Fruit fly (Drosophila melanogaster) whole organism, embryonic: ENCODE measurements around the gene Wsck.

ENCODE experiments used
- Ada2b ChIP-seq: fragments of 200-800 bp; sonication (Bioruptor generic); IDR thresholded peaks from 2 replicates; pipeline ENCODE4 v1.3.6; 2022; ENCODE audit warnings: missing biosample characterization, missing genetic modification characterization
- Blimp-1 ChIP-seq: fragments of 200-800 bp; sonication (Bioruptor generic); optimal IDR thresholded peaks from 3 replicates; lab custom pipeline; 2018; ENCODE audit warnings: missing biosample characterization, missing genetic modification characterization, mild to moderate bottlenecking, moderate library complexity, missing genetic modification reagents
- BtbVII ChIP-seq: fragments of 200-800 bp; sonication (Bioruptor generic); optimal IDR thresholded peaks from 3 replicates; lab custom pipeline; 2017; ENCODE audit warnings: missing biosample characterization, mild to moderate bottlenecking, missing genetic modification characterization
- CG10209 ChIP-seq: fragments of 200-800 bp; sonication (Bioruptor generic); optimal IDR thresholded peaks from 3 replicates; lab custom pipeline; 2017; ENCODE audit warnings: missing biosample characterization, mild to moderate bottlenecking, missing genetic modification characterization, missing genetic modification reagents
- CG10979 ChIP-seq: fragments of 200-800 bp; sonication (Bioruptor generic); optimal IDR thresholded peaks from 2 replicates; lab custom pipeline; 2018; ENCODE audit warnings: missing biosample characterization, mild to moderate bottlenecking, missing genetic modification characterization, moderate library complexity
- CG11085 ChIP-seq: fragments of 200-800 bp; sonication (Bioruptor generic); IDR thresholded peaks from 2 replicates; pipeline ENCODE4 v1.3.6; 2022; ENCODE audit warnings: missing biosample characterization, missing genetic modification characterization
- CG12104 ChIP-seq: fragments of 200-800 bp; sonication (Bioruptor generic); optimal IDR thresholded peaks from 3 replicates; lab custom pipeline; 2016; ENCODE audit warnings: missing biosample characterization, missing genetic modification characterization
- CG1529 ChIP-seq: fragments of 200-800 bp; sonication (Bioruptor generic); optimal IDR thresholded peaks from 3 replicates; lab custom pipeline; 2018; ENCODE audit warnings: missing biosample characterization, missing genetic modification characterization
- CG15601 ChIP-seq: fragments of 200-800 bp; sonication (Bioruptor generic); optimal IDR thresholded peaks from 3 replicates; lab custom pipeline; 2019; ENCODE audit warnings: missing biosample characterization, mild to moderate bottlenecking, missing genetic modification characterization, moderate library complexity
- CG16779 ChIP-seq: fragments of 200-800 bp; sonication (Bioruptor generic); IDR thresholded peaks from 2 replicates; pipeline ENCODE4 v1.3.6; 2022; ENCODE audit warnings: missing biosample characterization, missing genetic modification characterization
- CG16815 ChIP-seq: fragments of 200-800 bp; sonication (Bioruptor generic); optimal IDR thresholded peaks from 3 replicates; lab custom pipeline; 2017; ENCODE audit warnings: missing biosample characterization, mild to moderate bottlenecking, missing genetic modification characterization
- CG17328 ChIP-seq: fragments of 200-800 bp; sonication (Bioruptor generic); IDR thresholded peaks from 2 replicates; pipeline ENCODE4 v1.3.6; 2022; ENCODE audit warnings: missing biosample characterization, missing genetic modification characterization
- CG17359 ChIP-seq: fragments of 200-800 bp; sonication (Bioruptor generic); optimal IDR thresholded peaks from 3 replicates; lab custom pipeline; 2018; ENCODE audit warnings: missing biosample characterization, mild to moderate bottlenecking, missing genetic modification characterization, moderate library complexity
- CG17568 ChIP-seq: fragments of 200-800 bp; sonication (Bioruptor generic); optimal IDR thresholded peaks from 2 replicates; lab custom pipeline; 2018; ENCODE audit warnings: missing biosample characterization, mild to moderate bottlenecking, missing genetic modification characterization, moderate library complexity
- CG30020 ChIP-seq: fragments of 200-800 bp; optimal IDR thresholded peaks from 2 replicates; lab custom pipeline; 2019; ENCODE audit warnings: missing biosample characterization, mild to moderate bottlenecking, missing genetic modification characterization, moderate library complexity
- CG31388 ChIP-seq: fragments of 200-800 bp; sonication (Bioruptor generic); optimal IDR thresholded peaks from 2 replicates; lab custom pipeline; 2016; ENCODE audit warnings: missing biosample characterization, missing genetic modification characterization
- CG34376 ChIP-seq: fragments of 200-800 bp; sonication (Bioruptor generic); optimal IDR thresholded peaks from 2 replicates; lab custom pipeline; 2018; ENCODE audit warnings: missing biosample characterization, mild to moderate bottlenecking, missing genetic modification characterization
- CG7357 ChIP-seq: fragments of 200-800 bp; sonication (Bioruptor generic); IDR thresholded peaks from 3 replicates; pipeline ENCODE4 v1.3.6; 2022; ENCODE audit warnings: missing biosample characterization, missing genetic modification characterization
- CG7556 ChIP-seq: fragments of 200-800 bp; sonication (Bioruptor generic); optimal IDR thresholded peaks from 2 replicates; lab custom pipeline; 2017; ENCODE audit warnings: missing biosample characterization, mild to moderate bottlenecking, missing genetic modification characterization
- CG8089 ChIP-seq: fragments of 200-800 bp; sonication (Bioruptor generic); optimal IDR thresholded peaks from 3 replicates; lab custom pipeline; 2016; ENCODE audit warnings: missing biosample characterization, missing genetic modification characterization
- CG8281 ChIP-seq: fragments of 200-800 bp; sonication (Bioruptor generic); optimal IDR thresholded peaks from 2 replicates; lab custom pipeline; 2018; ENCODE audit warnings: missing biosample characterization, mild to moderate bottlenecking, missing genetic modification characterization, moderate library complexity
- CG9609 ChIP-seq: fragments of 200-800 bp; sonication (Bioruptor generic); optimal IDR thresholded peaks from 3 replicates; lab custom pipeline; 2016; ENCODE audit warnings: missing biosample characterization, missing genetic modification characterization
- Chrac-16 ChIP-seq: fragments of 200-800 bp; sonication (Bioruptor generic); optimal IDR thresholded peaks from 3 replicates; lab custom pipeline; 2016; ENCODE audit warnings: missing biosample characterization, missing genetic modification characterization
- CoRest ChIP-seq: fragments of 200-800 bp; sonication (Bioruptor generic); optimal IDR thresholded peaks from 3 replicates; lab custom pipeline; 2018; ENCODE audit warnings: missing biosample characterization, mild to moderate bottlenecking, missing genetic modification characterization, moderate library complexity
- D19A ChIP-seq: fragments of 200-800 bp; optimal IDR thresholded peaks from 3 replicates; lab custom pipeline; 2019; ENCODE audit warnings: missing biosample characterization, mild to moderate bottlenecking, missing genetic modification characterization, moderate library complexity
- Ets65A ChIP-seq: fragments of 200-800 bp; sonication (Bioruptor generic); peaks from one replicate; lab custom pipeline; 2016; ENCODE audit warnings: missing biosample characterization, missing genetic modification characterization
- H15 ChIP-seq: fragments of 200-800 bp; sonication (Bioruptor generic); IDR thresholded peaks from 3 replicates; pipeline ENCODE4 v1.3.6; 2022; ENCODE audit warnings: missing biosample characterization, missing genetic modification characterization
- HmgD ChIP-seq: fragments of 200-800 bp; sonication (Bioruptor generic); optimal IDR thresholded peaks from 3 replicates; lab custom pipeline; 2016; ENCODE audit warnings: missing biosample characterization, missing genetic modification characterization
- Hsf ChIP-seq: fragments of 200-800 bp; sonication (Bioruptor generic); optimal IDR thresholded peaks from 3 replicates; lab custom pipeline; 2016; ENCODE audit warnings: missing biosample characterization, missing genetic modification characterization
- Lpt ChIP-seq: fragments of >200 bp; optimal IDR thresholded peaks from 2 replicates; lab custom pipeline; 2018; ENCODE audit warnings: missing biosample characterization, missing genetic modification characterization
- NFAT ChIP-seq: fragments of 200-800 bp; sonication (Bioruptor generic); IDR thresholded peaks from 2 replicates; pipeline ENCODE4 v1.3.6; 2022; ENCODE audit warnings: missing biosample characterization, missing genetic modification characterization
- Rx ChIP-seq: fragments of 200-800 bp; sonication (Bioruptor generic); IDR thresholded peaks from 2 replicates; pipeline ENCODE4 v1.3.6; 2022; ENCODE audit warnings: missing biosample characterization, missing genetic modification characterization
- ab ChIP-seq: fragments of 200-800 bp; sonication (Bioruptor generic); optimal IDR thresholded peaks from 2 replicates; lab custom pipeline; 2016; ENCODE audit warnings: missing biosample characterization, missing genetic modification characterization
- ase ChIP-seq: fragments of 200-800 bp; sonication (Bioruptor generic); IDR thresholded peaks from 3 replicates; pipeline ENCODE4 v1.3.6; 2022; ENCODE audit warnings: missing biosample characterization, missing genetic modification characterization
- crp ChIP-seq, 2 experiments: fragments of 200-800 bp; sonication (Bioruptor generic); optimal IDR thresholded peaks; 2 replicates in 1 of 2; 3 replicates in 1 of 2; lab custom pipeline; 2017; ENCODE audit warnings: missing biosample characterization in 2 of 2, missing genetic modification characterization in 2 of 2, mild to moderate bottlenecking in 1 of 2, moderate library complexity in 1 of 2
- danr ChIP-seq: fragments of 200-800 bp; sonication (Bioruptor generic); IDR thresholded peaks from 2 replicates; pipeline ENCODE4 v1.3.6; 2022; ENCODE audit warnings: missing biosample characterization, missing genetic modification characterization
- luna ChIP-seq: fragments of 200-800 bp; sonication (Bioruptor generic); optimal IDR thresholded peaks from 2 replicates; lab custom pipeline; 2016; ENCODE audit warnings: missing biosample characterization, missing genetic modification characterization
- mld ChIP-seq: fragments of 200-800 bp; sonication (Bioruptor generic); IDR thresholded peaks from 3 replicates; pipeline ENCODE4 v1.3.6; 2022; ENCODE audit warnings: missing biosample characterization, missing genetic modification characterization; ENCODE audit not compliant: partially characterized antibody
- nau ChIP-seq: fragments of 200-800 bp; sonication (Bioruptor generic); optimal IDR thresholded peaks from 3 replicates; lab custom pipeline; 2017; ENCODE audit warnings: missing biosample characterization, mild to moderate bottlenecking, missing genetic modification characterization, missing genetic modification reagents
- onecut ChIP-seq: fragments of 200-800 bp; sonication (Bioruptor generic); IDR thresholded peaks from 2 replicates; pipeline ENCODE4 v1.3.6; 2022; ENCODE audit warnings: missing biosample characterization, missing genetic modification characterization
- pfk ChIP-seq: fragments of 200-800 bp; sonication (Bioruptor generic); optimal IDR thresholded peaks from 2 replicates; lab custom pipeline; 2018; ENCODE audit warnings: missing biosample characterization, mild to moderate bottlenecking, missing genetic modification characterization, moderate library complexity
- phol ChIP-seq: fragments of 200-800 bp; sonication (Bioruptor generic); optimal IDR thresholded peaks from 3 replicates; lab custom pipeline; 2018; ENCODE audit warnings: missing biosample characterization, mild to moderate bottlenecking, missing genetic modification characterization, moderate library complexity
- repo ChIP-seq: fragments of 200-800 bp; sonication (Bioruptor generic); optimal IDR thresholded peaks from 2 replicates; lab custom pipeline; 2016; ENCODE audit warnings: missing biosample characterization, missing genetic modification characterization
- rib ChIP-seq: fragments of 200-800 bp; sonication (Bioruptor generic); IDR thresholded peaks from 2 replicates; pipeline ENCODE4 v1.3.6; 2022; ENCODE audit warnings: missing biosample characterization, missing genetic modification characterization
- sd ChIP-seq: fragments of 200-800 bp; sonication (Bioruptor generic); optimal IDR thresholded peaks from 3 replicates; lab custom pipeline; 2018; ENCODE audit warnings: missing biosample characterization, mild to moderate bottlenecking, missing genetic modification characterization, moderate library complexity
- sisA ChIP-seq: fragments of 200-800 bp; sonication (Bioruptor generic); IDR thresholded peaks from 2 replicates; pipeline ENCODE4 v1.3.6; 2022; ENCODE audit warnings: missing biosample characterization, missing genetic modification characterization
- slbo ChIP-seq: fragments of 200-800 bp; sonication (Bioruptor generic); IDR thresholded peaks from 2 replicates; pipeline ENCODE4 v1.3.6; 2022; ENCODE audit warnings: missing biosample characterization, missing genetic modification characterization
- stc ChIP-seq: fragments of 200-800 bp; sonication (Bioruptor generic); IDR thresholded peaks from 2 replicates; pipeline ENCODE4 v1.3.6; 2022; ENCODE audit warnings: missing biosample characterization, missing genetic modification characterization
- twi ChIP-seq: fragments of 200-800 bp; optimal IDR thresholded peaks from 2 replicates; lab custom pipeline; 2019; ENCODE audit warnings: missing biosample characterization, mild to moderate bottlenecking, missing genetic modification characterization, moderate library complexity
- unpg ChIP-seq: fragments of 200-800 bp; sonication (Bioruptor generic); optimal IDR thresholded peaks from 3 replicates; lab custom pipeline; 2018; ENCODE audit warnings: missing biosample characterization, mild to moderate bottlenecking, missing genetic modification characterization, moderate library complexity
- usp ChIP-seq: fragments of >200 bp; optimal IDR thresholded peaks from 2 replicates; lab custom pipeline; 2017; ENCODE audit warnings: missing biosample characterization, missing genetic modification characterization

Wsck gene

dm6 chr3R:24598549-24599204 is 31.2 kb downstream of the Wsck start (continued):
- TF ChIP-seq ase: 0 out of 3 replicates have a peak, but pooled peaks have one; percentile 17
- no peak for TF ChIP-seq CG11085 (GFP tag; lab: Robert Waterston, UW)
- peak; percentile 8; the same call in 1 of the 2 replicates for TF ChIP-seq sisA (GFP tag; lab: Robert Waterston, UW)
- no peak for TF ChIP-seq D19A (tag; lab: Kevin White, UChicago)
- TF ChIP-seq CG10979 (tag; lab: Kevin White, UChicago): peak; percentile 16
- TF ChIP-seq HmgD (GFP tag; lab: Kevin White, UChicago): no peak
- TF ChIP-seq CG31388: no peak
- no peak for TF ChIP-seq repo (GFP tag; lab: Kevin White, UChicago)
- TF ChIP-seq ab: no peak
- no peak for TF ChIP-seq CG8281 (tag; lab: Kevin White, UChicago)
- no peak for TF ChIP-seq slbo (GFP tag; lab: Robert Waterston, UW)
- TF ChIP-seq phol (tag; lab: Kevin White, UChicago): peak; percentile 46
- TF ChIP-seq CG7357 (GFP tag; lab: Robert Waterston, UW): 0 out of 3 replicates have a peak, but pooled peaks have one; percentile 35
- no peak for TF ChIP-seq CG17568 (GFP tag; lab: Kevin White, UChicago)
- no peak for TF ChIP-seq mld (GFP tag; lab: Robert Waterston, UW)
- peak; percentile 22 for TF ChIP-seq nau
- TF ChIP-seq CG1529 (GFP tag; lab: Kevin White, UChicago): no peak
- TF ChIP-seq CoRest (tag; lab: Kevin White, UChicago): peak; percentile 13
- peak; percentile 21 for TF ChIP-seq CG9609
- TF ChIP-seq BtbVII (GFP tag; lab: Kevin White, UChicago): no peak
- no peak for TF ChIP-seq usp (GFP tag; lab: Kevin White, UChicago)
- no peak for TF ChIP-seq CG8089
- TF ChIP-seq rib: no peak
- no peak for TF ChIP-seq pfk (GFP tag; lab: Kevin White, UChicago)
- no peak for TF ChIP-seq CG17328 (GFP tag; lab: Robert Waterston, UW)
- peak; percentile 86 for TF ChIP-seq Ets65A (GFP tag; lab: Kevin White, UChicago)
- TF ChIP-seq Chrac-16: no peak
- TF ChIP-seq CG12104 (GFP tag; lab: Kevin White, UChicago): no peak
- TF ChIP-seq CG34376: no peak
- no peak for TF ChIP-seq onecut (GFP tag; lab: Robert Waterston, UW)
- no peak for TF ChIP-seq danr (GFP tag; lab: Robert Waterston, UW)
- TF ChIP-seq NFAT (GFP tag; lab: Robert Waterston, UW): no peak
- TF ChIP-seq CG10209 (GFP tag; lab: Kevin White, UChicago): peak; percentile 2
- no peak for TF ChIP-seq Ada2b (GFP tag; lab: Robert Waterston, UW)
- TF ChIP-seq CG17359: peak; percentile 13
- TF ChIP-seq H15 (GFP tag; lab: Robert Waterston, UW): no peak
- no peak for TF ChIP-seq stc
- TF ChIP-seq CG7556 (GFP tag; lab: Kevin White, UChicago): peak; percentile 32
- TF ChIP-seq Hsf (GFP tag; lab: Kevin White, UChicago): peak; percentile 7
- TF ChIP-seq crp (GFP tag; optimal IDR thresholded peaks at IDR 0.05; lab: Kevin White, UChicago): no peak
- peak; percentile 24 for TF ChIP-seq Blimp-1 (GFP tag; lab: Kevin White, UChicago)
- TF ChIP-seq CG16779 (GFP tag; lab: Robert Waterston, UW): no peak
- TF ChIP-seq twi (tag; lab: Kevin White, UChicago): no peak
- no peak for TF ChIP-seq Rx (GFP tag; lab: Robert Waterston, UW)
- TF ChIP-seq CG16815 (GFP tag; lab: Kevin White, UChicago): no peak
- TF ChIP-seq sd (tag; lab: Kevin White, UChicago): no peak
- TF ChIP-seq CG30020: no peak
- TF ChIP-seq unpg (GFP tag; lab: Kevin White, UChicago): no peak
- TF ChIP-seq Lpt (GFP tag; lab: Kevin White, UChicago): no peak
- TF ChIP-seq luna: no peak
- TF ChIP-seq CG15601: no peak
